Fruit fly (Drosophila melanogaster) whole organism, adult: ENCODE results near the gene CG45081.
A peak's percentile ranks its signal among the peaks of the same experiment; 100 is the strongest.

Experiments
- CG11617 ChIP-seq: fragments of 200-800 bp; sonication (Bioruptor generic); optimal IDR thresholded peaks from 2 replicates; lab custom pipeline; 2017; ENCODE audit warnings: mild to moderate bottlenecking, missing biosample characterization, missing genetic modification reagents, missing genetic modification characterization
- CG12768 ChIP-seq: fragments of 200-800 bp; sonication (Bioruptor generic); optimal IDR thresholded peaks from 2 replicates; lab custom pipeline; 2017; ENCODE audit warnings: missing biosample characterization, missing genetic modification characterization, mild to moderate bottlenecking, moderate library complexity, missing genetic modification reagents
- CG14711 ChIP-seq: fragments of 200-800 bp; sonication (Bioruptor generic); optimal IDR thresholded peaks from 2 replicates; lab custom pipeline; 2018; ENCODE audit warnings: missing biosample characterization, mild to moderate bottlenecking, missing genetic modification characterization, moderate library complexity
- CG1620 ChIP-seq: fragments of 200-800 bp; sonication (Bioruptor generic); optimal IDR thresholded peaks from 2 replicates; lab custom pipeline; 2016; ENCODE audit warnings: missing biosample characterization, missing genetic modification characterization
- CG33017 ChIP-seq: fragments of 200-800 bp; sonication (Bioruptor generic); optimal IDR thresholded peaks from 2 replicates; lab custom pipeline; 2018; ENCODE audit warnings: missing biosample characterization, mild to moderate bottlenecking, missing genetic modification characterization, moderate library complexity
- CG5204 ChIP-seq: fragments of 200-800 bp; sonication (Bioruptor generic); optimal IDR thresholded peaks from 2 replicates; lab custom pipeline; 2016; ENCODE audit warnings: missing biosample characterization, missing genetic modification characterization
- CG7045 ChIP-seq: fragments of 200-800 bp; sonication (Bioruptor generic); optimal IDR thresholded peaks from 2 replicates; lab custom pipeline; 2017; ENCODE audit warnings: missing biosample characterization, mild to moderate bottlenecking, missing genetic modification characterization
- CG7101 ChIP-seq: fragments of 200-800 bp; sonication (Bioruptor generic); optimal IDR thresholded peaks from 2 replicates; lab custom pipeline; 2018; ENCODE audit warnings: missing biosample characterization, mild to moderate bottlenecking, missing genetic modification characterization, moderate library complexity
- Clk ChIP-seq: fragments of 200-800 bp; sonication (Bioruptor generic); optimal IDR thresholded peaks from 2 replicates; lab custom pipeline; 2017; ENCODE audit warnings: missing biosample characterization, missing genetic modification characterization
- Crg-1 ChIP-seq: fragments of 200-800 bp; sonication (Bioruptor generic); optimal IDR thresholded peaks from 2 replicates; lab custom pipeline; 2016; ENCODE audit warnings: missing biosample characterization, missing genetic modification characterization
- Hr96 ChIP-seq: fragments of 200-800 bp; sonication (Bioruptor generic); optimal IDR thresholded peaks from 2 replicates; lab custom pipeline; 2016; ENCODE audit warnings: missing biosample characterization, missing genetic modification characterization
- Mnt ChIP-seq: fragments of 200-800 bp; sonication (Bioruptor generic); optimal IDR thresholded peaks from 2 replicates; lab custom pipeline; 2016; ENCODE audit warnings: missing biosample characterization, mild to moderate bottlenecking, missing genetic modification characterization
- bab1 ChIP-seq: fragments of 200-800 bp; sonication (Bioruptor generic); optimal IDR thresholded peaks from 3 replicates; lab custom pipeline; 2019; ENCODE audit warnings: missing biosample characterization, mild to moderate bottlenecking, missing genetic modification characterization, moderate library complexity
- cic ChIP-seq: fragments of 200-800 bp; sonication (Bioruptor generic); optimal IDR thresholded peaks from 2 replicates; lab custom pipeline; 2017; ENCODE audit warnings: missing biosample characterization, mild to moderate bottlenecking, missing genetic modification characterization, moderate library complexity
- cnc ChIP-seq, 2 experiments: fragments of >200 bp; optimal IDR thresholded peaks; 2 replicates each; lab custom pipeline; 2017
- kay ChIP-seq: fragments of 200-800 bp; sonication (Bioruptor generic); peaks from one replicate; lab custom pipeline; 2016; ENCODE audit warnings: missing biosample characterization, missing genetic modification characterization, borderline replicate concordance
- ovo ChIP-seq: fragments of 200-800 bp; sonication (Bioruptor generic); optimal IDR thresholded peaks from 2 replicates; lab custom pipeline; 2016; ENCODE audit warnings: missing biosample characterization, missing genetic modification characterization
- pad ChIP-seq: fragments of 200-800 bp; sonication (Bioruptor generic); optimal IDR thresholded peaks from 3 replicates; lab custom pipeline; 2017; ENCODE audit warnings: missing biosample characterization, missing genetic modification characterization, mild to moderate bottlenecking, moderate library complexity, missing genetic modification reagents
- tj ChIP-seq: fragments of 200-800 bp; sonication (Bioruptor generic); optimal IDR thresholded peaks from 3 replicates; lab custom pipeline; 2017; ENCODE audit warnings: missing biosample characterization, mild to moderate bottlenecking, missing genetic modification characterization, moderate library complexity
- toe ChIP-seq: fragments of 200-800 bp; sonication (Bioruptor generic); optimal IDR thresholded peaks from 2 replicates; lab custom pipeline; 2016; ENCODE audit warnings: missing biosample characterization, missing genetic modification characterization

Gene CG45081

DNA sequence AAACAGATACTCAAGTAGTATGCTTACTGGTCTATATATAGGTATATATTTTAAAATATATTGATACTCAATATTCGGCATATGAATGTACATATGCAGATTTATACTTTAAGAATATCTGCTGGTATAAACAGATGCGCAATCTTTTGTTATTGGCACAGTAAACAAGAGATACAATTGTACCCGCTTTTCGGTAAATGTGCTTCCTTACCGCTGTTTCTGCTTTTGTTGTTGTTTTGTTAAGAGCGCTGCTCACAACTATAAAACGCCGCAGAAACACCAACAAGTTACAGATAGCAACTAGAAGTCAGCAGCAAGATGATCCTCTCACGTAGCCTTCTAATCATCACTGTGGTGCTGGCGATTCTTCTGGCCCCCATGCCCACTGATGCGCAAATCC, at the start of gene CG45081:
Gene CG45081, plus strand, starts transcription at position 301 of the 400 bp plus-strand sequence.
- TF ChIP-seq cic (GFP tag; lab: Kevin White, UChicago) (peak; percentile 5), Crg-1 (no peak)

DNA sequence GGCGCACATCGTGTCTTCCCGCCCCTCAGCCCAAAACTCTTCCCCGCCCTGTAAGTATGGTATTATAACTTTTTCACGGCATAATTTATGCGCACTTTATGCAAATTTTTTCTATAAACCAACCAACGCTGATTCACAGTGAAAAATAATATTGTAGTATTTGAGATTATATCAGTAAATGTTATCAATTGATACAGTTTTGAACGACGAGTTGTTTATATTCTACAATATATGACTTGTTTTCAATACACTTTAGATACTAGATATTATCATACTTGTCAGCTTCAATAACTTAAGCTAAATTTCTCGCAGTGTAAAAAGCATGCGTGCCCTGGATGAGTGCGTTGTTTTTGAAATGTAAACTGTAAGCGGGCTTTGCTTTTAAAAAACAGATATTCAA, 49.5 kb upstream of the CG45081 start:
- TF ChIP-seq CG1620 (GFP tag; lab: Kevin White, UChicago) (no peak), Mnt (GFP tag; lab: Kevin White, UChicago) (no peak), CG7101 (no peak), CG11617 (GFP tag; lab: Kevin White, UChicago) (no peak), CG7045 (no peak), toe (GFP tag; lab: Kevin White, UChicago) (no peak), bab1 (GFP tag; lab: Kevin White, UChicago) (no peak), Crg-1 (no peak), CG5204 (GFP tag; lab: Kevin White, UChicago) (no peak), pad (GFP tag; lab: Kevin White, UChicago) (no peak), cic (GFP tag; lab: Kevin White, UChicago) (no peak), CG12768 (no peak), ovo (GFP tag; lab: Kevin White, UChicago) (no peak), cnc (optimal IDR thresholded peaks at IDR 0.05; lab: Kevin White, UChicago) (no peak), tj (GFP tag; lab: Kevin White, UChicago) (no peak), Hr96 (no peak), CG14711 (tag; lab: Kevin White, UChicago) (no peak), CG33017 (no peak)

DNA sequence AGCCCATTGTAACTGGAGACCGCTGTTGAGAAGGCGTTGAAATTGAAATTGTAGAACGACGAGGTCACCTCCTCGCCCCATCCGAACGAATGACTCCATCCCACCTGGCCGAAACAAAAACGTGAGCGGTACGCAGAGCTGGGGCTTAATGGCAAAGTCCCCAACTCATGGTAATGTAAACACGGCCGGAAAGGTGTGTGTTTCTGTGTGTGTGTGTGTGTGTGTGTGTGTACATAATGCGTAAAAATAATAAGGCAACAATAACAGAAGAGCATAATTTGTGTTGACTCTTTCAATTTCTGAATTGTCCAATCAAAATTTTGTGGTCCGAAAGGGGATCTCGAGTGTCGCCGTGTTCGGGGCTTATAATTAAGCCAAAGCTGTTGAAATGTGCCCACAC, 44.4 kb upstream of the CG45081 start:
- TF ChIP-seq CG12768: no peak
- TF ChIP-seq tj (GFP tag; lab: Kevin White, UChicago): peak; percentile 24

DNA sequence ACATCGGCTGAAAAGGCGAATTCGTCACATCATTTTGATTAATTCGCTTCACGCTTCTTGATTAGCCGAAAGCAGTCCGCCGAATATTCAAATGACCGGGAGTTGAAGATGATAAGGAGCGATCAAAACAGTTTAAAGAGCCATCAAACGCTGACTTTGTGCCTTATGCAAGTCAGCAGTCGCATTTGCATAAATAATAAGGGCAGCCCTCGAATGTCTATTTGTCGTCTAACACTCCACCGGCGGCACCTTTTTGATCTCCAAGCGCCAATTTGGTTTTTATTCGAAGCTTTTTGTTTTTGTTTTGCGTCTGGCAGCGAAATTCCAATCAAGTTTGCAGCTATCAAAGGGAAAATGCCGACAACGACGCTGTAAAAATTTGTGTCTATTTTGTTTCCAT, 40.2 kb upstream of the CG45081 start:
- TF ChIP-seq CG5204 (GFP tag; lab: Kevin White, UChicago) (no peak), CG7101 (no peak), pad (GFP tag; lab: Kevin White, UChicago) (no peak), Crg-1 (no peak), CG12768 (no peak), cic (GFP tag; lab: Kevin White, UChicago) (no peak), CG7045 (no peak), CG1620 (GFP tag; lab: Kevin White, UChicago) (no peak), Clk (GFP tag; lab: Kevin White, UChicago) (no peak), toe (GFP tag; lab: Kevin White, UChicago) (no peak), CG11617 (GFP tag; lab: Kevin White, UChicago) (no peak), kay (GFP tag; lab: Kevin White, UChicago) (no peak), Mnt (GFP tag; lab: Kevin White, UChicago) (no peak)

DNA sequence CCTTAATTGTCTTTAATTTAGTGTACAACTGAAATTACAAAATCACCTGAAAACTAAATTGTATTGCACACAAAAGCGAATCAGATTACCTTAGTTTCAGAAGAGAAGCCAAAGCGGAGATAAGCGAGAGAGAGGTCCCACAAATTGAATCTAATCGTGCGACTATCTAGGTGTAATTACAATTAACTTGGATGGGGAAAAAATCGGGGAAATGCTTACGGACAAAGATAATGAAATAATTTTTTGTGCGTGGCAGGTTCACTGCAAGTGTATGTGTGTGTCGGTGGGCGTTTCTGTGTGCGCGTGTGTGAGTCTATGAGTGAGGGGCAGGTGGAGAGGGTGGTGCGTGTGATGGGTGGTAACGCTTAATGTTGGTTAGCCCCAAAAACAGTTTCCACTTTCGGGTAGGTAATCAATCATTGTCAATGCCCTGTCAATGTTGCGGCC, 37.5 kb upstream of the CG45081 start:
- no peak for TF ChIP-seq Mnt (GFP tag; lab: Kevin White, UChicago)
- no peak for TF ChIP-seq CG11617 (GFP tag; lab: Kevin White, UChicago)

DNA sequence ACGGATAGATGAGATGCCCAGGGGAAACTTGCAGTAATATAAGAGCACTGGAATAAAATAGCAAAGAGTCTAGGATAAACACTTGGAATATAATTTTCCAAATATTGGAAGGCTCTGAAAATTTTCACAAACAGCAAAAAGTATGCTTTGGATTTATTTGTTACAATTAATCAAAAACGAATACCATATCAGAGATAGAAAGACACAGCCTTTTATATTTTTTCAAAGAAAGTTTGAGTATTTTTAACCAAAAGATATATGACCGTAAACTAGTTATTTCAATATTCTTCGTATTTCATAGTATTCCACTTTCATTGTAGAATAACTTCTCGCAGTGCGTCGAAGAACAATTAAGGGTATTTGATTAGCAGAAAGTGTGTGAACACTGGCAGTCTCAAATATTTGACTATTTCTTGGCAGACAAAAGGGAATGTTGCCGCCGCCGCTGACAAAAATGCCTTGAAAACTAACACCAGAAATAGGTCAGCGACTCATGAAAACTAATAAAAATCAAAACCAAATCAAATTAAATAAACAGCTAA, 36.9 kb upstream of the CG45081 start:
- no peak for TF ChIP-seq Hr96
- no peak for TF ChIP-seq Crg-1
- TF ChIP-seq CG12768: no peak
- peak; percentile 12 for TF ChIP-seq kay (GFP tag; lab: Kevin White, UChicago)
- TF ChIP-seq CG33017: no peak

DNA sequence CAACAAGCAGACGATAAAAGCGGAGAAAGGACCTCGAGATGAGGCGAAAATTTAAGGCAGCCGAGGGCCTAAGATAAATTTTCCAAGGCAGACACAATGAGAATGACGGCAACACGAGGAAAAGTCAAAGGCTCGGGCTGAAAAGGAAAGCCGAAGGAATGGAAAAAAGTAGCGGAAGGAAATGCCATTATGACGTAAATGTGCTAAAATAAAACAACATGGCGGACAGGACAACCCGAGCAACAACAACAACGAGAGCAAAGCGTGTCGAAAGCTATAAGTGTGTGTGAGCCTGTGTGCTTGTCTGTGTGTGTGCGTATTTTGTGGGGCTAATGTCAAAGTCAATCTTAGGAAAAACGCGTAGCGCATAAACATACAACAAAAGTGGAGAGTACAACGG, 36.4 kb upstream of the CG45081 start:
- TF ChIP-seq CG1620 (GFP tag; lab: Kevin White, UChicago) (no peak), Crg-1 (no peak), CG7045 (no peak)

DNA sequence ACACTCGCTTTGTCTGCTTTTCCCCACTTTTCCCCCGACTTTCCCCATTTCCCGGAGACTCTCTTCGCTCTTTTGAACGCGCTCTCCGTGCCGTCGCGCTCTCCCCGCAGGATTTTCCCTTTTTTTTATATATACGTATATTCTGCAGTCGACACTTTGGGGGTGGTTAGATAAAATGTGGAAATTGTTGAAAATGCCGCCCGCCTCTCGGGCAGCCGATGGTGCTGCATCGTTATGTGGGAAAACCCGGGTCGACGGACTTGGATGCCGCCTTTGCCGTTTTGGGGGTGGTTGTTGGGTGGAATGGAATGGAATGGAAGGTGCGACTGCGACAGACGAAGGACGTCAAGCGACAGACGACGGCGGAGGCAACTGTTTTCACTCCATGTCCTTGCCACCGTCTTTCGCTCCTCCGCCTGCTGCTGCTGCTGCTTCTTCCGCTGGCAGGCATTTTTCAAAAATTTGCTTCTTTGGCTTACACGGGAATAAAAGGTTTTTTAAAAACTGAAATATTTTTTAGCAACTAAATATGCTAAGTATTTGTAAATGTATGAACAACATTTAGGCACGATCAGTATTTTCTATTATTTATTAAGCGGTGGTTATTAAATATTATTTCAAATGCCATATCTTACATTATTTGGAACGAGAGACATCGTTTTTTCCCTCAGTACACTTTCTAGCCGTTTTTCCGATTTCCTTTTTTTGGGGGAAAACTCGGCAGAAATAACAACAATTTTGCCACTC, 34.9 kb upstream of the CG45081 start:
- no peak for TF ChIP-seq Crg-1
- TF ChIP-seq pad (GFP tag; lab: Kevin White, UChicago): peak; percentile 21
